Worm (Caenorhabditis elegans) whole organism, midembryonic: ENCODE measurements around the gene T10B5.8.

Experiments
- T22C8.4 ChIP-seq: fragments of 200-800 bp; sonication (Bioruptor generic); IDR thresholded peaks from 2 replicates; pipeline ENCODE4 v1.3.6; 2022; ENCODE audit warnings: missing genetic modification characterization, missing compliant biosample characterization
- cog-1 ChIP-seq: sonication (generic microtip); optimal IDR thresholded peaks from 2 replicates; lab custom pipeline; 2016; ENCODE audit warnings: missing genetic modification characterization, missing compliant biosample characterization
- ref-1 ChIP-seq: fragments of 200-800 bp; sonication (Bioruptor generic); conservative IDR thresholded peaks from 2 replicates; pipeline ENCODE4 v1.3.6; 2022; ENCODE audit warnings: missing genetic modification reagents, missing genetic modification characterization, missing compliant biosample characterization
- ztf-29 ChIP-seq: fragments of 200-800 bp; sonication (Bioruptor generic); IDR thresholded peaks from 2 replicates; pipeline ENCODE4 v1.3.6; 2022; ENCODE audit warnings: missing genetic modification reagents, missing genetic modification characterization, missing compliant biosample characterization

DNA sequence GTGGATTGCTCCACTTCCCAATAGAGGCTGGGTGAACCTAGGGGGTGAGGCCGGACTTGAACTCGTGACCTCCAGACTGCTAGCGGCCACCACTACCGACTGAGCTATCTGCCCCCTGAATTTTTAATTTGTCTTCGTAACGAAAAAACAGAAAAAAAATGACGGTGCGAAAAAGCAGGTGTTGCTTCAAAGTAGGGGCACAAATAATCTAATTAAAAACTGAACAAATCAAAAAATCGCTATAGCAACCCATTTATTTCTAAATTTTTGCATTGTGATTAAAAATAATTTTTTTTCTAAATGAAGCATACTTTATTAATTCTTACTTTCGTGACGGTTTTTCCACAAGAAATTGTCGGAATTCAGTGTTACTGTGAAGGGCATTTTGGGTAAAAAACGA is 43.9 kb upstream of the T10B5.8 start, which contains the start of gene F36H9.10:
- TF ChIP-seq ztf-29 (no peak), cog-1 (tag; lab: Kevin White, UChicago) (no peak), T22C8.4 (GFP tag; lab: Robert Waterston, UW) (no peak), ref-1 (GFP tag; lab: Robert Waterston, UW) (no peak)
